Worm (Caenorhabditis elegans): Measurements from ENCODE around the gene clec-231.

DNA sequence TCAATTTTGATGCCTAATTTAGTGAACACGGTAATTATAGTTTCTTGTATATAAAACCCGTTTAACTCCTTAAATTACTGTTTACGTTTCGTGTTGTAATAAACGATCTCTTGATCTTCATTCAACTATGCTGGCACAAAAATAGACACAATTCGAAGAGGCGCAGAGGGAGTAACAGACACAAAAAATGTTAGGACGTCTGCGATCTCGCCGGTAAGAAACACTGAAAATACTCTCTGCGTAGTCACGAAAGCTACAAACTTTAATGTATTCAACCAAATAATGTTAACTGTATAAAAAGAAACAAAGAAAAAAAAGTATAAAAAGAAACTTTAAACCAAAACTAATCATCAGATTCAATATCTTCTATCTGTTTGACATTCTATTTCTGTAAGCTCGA lies 30.3 kb upstream of the clec-231 start, which contains the start of gene dhs-23:
- TF ChIP-seq ref-1 (GFP tag; conservative IDR thresholded peaks at IDR 0.05) = no peak
- no peak for TF ChIP-seq flt-1 (GFP tag; IDR thresholded peaks at IDR 0.05)
- TF ChIP-seq cog-1 (tag; optimal IDR thresholded peaks at IDR 0.05) = no peak

Measured in whole organism, midembryonic.